Worm (Caenorhabditis elegans) whole organism, mixed stage, embryonic: ENCODE data around the gene Y69E1A.1.

Experiments used
- blmp-1 ChIP-seq: fragments of 150-350 bp; optimal IDR thresholded peaks from 2 replicates; lab custom pipeline; 2014; ENCODE audit warnings: missing biosample characterization, missing genetic modification characterization
- ces-1 ChIP-seq: fragments of 150-350 bp; optimal IDR thresholded peaks from 2 replicates; lab custom pipeline; 2014; ENCODE audit warnings: missing biosample characterization, missing genetic modification reagents, missing genetic modification characterization
- elt-3 ChIP-seq: fragments of 150-350 bp; optimal IDR thresholded peaks from 2 replicates; lab custom pipeline; 2014; ENCODE audit warnings: missing biosample characterization, missing genetic modification characterization
- lin-32 ChIP-seq: fragments of 200-800 bp; sonication (Bioruptor generic); optimal IDR thresholded peaks from 2 replicates; lab custom pipeline; 2018; ENCODE audit warnings: mild to moderate bottlenecking, missing genetic modification characterization, missing compliant biosample characterization
- mep-1 ChIP-seq: fragments of 150-350 bp; optimal IDR thresholded peaks from 2 replicates; lab custom pipeline; 2017; ENCODE audit warnings: missing biosample characterization, missing genetic modification reagents, missing genetic modification characterization, inconsistent platforms
- nhr-12 ChIP-seq: fragments of 150-350 bp; optimal IDR thresholded peaks from 2 replicates; lab custom pipeline; 2014; ENCODE audit warnings: missing biosample characterization, missing genetic modification characterization
- nhr-76 ChIP-seq: sonication (generic microtip); optimal IDR thresholded peaks from 2 replicates; lab custom pipeline; 2017; ENCODE audit warnings: missing biosample characterization, missing genetic modification characterization
- unc-39 ChIP-seq: fragments of 150-350 bp; optimal IDR thresholded peaks from 2 replicates; lab custom pipeline; 2014; ENCODE audit warnings: missing biosample characterization, missing genetic modification characterization
- unc-62 ChIP-seq: fragments of 150-350 bp; optimal IDR thresholded peaks from 2 replicates; lab custom pipeline; 2014; ENCODE audit warnings: missing biosample characterization, missing genetic modification reagents, missing genetic modification characterization

- TF ChIP-seq unc-62 (GFP tag; lab: Kevin White, UChicago) (no peak), unc-39 (tag; lab: Kevin White, UChicago) (no peak), blmp-1 (tag; lab: Kevin White, UChicago) (no peak), mep-1 (no peak), nhr-76 (tag; lab: Kevin White, UChicago) (no peak), nhr-12 (no peak), elt-3 (no peak), lin-32 (GFP tag; lab: Kevin White, UChicago) (no peak), ces-1 (GFP tag; lab: Kevin White, UChicago) (no peak)
Observed at ce11 chrIV:10958230-10958588, 9.5 kb upstream of the Y69E1A.1 start, which contains the start of gene sri-19.
